Worm (Caenorhabditis elegans): ENCODE data around the gene K08D8.2.
A peak's percentile ranks its signal among the peaks of the same experiment; 100 is the strongest.

DNA sequence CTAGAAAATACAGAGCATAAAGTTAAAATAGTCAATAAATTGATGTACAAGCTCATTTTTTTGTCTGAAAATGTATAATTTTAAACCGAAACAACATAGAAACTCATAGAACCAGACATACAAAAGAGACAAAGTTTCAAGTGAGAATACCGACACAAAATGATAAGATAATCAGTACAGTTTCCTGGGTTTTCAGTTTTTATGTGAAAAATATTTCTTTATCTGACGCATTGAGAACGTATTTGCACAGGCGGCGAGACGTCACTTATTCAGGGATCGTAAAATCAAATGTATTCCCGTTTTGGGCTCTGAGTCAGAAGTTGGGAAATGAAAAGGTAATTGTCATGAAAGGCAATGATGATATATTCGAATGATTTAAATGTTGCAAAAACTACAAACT is 12.4 kb upstream of the K08D8.2 start, which contains the start of gene K08D8.6:
- TF ChIP-seq fos-1 (tag; optimal IDR thresholded peaks at IDR 0.05) (peak; percentile 96), mdl-1 (tag; optimal IDR thresholded peaks at IDR 0.05) (no peak), egl-27 (tag; optimal IDR thresholded peaks at IDR 0.05) (no peak), snpc-4 (tag; optimal IDR thresholded peaks at IDR 0.05) (no peak), ama-1 (optimal IDR thresholded peaks at IDR 0.05) (no peak)

Data from whole organism, L2 larva.